Fruit fly (Drosophila melanogaster) whole organism, embryonic: ENCODE measurements around the gene CG34434.

Source experiments
- ATbp ChIP-seq: fragments of 200-800 bp; sonication (Bioruptor generic); optimal IDR thresholded peaks from 2 replicates; lab custom pipeline; 2017; ENCODE audit warnings: missing biosample characterization, mild to moderate bottlenecking, missing genetic modification characterization, missing genetic modification reagents
- BtbVII ChIP-seq: fragments of 200-800 bp; sonication (Bioruptor generic); optimal IDR thresholded peaks from 3 replicates; lab custom pipeline; 2017; ENCODE audit warnings: missing biosample characterization, mild to moderate bottlenecking, missing genetic modification characterization
- CG10147 ChIP-seq: fragments of 200-800 bp; sonication (Bioruptor generic); optimal IDR thresholded peaks from 2 replicates; lab custom pipeline; 2019; ENCODE audit warnings: missing biosample characterization, mild to moderate bottlenecking, missing genetic modification characterization, moderate library complexity
- CG10209 ChIP-seq: fragments of 200-800 bp; sonication (Bioruptor generic); optimal IDR thresholded peaks from 3 replicates; lab custom pipeline; 2017; ENCODE audit warnings: missing biosample characterization, mild to moderate bottlenecking, missing genetic modification characterization, missing genetic modification reagents
- CG10543 ChIP-seq: fragments of 200-800 bp; sonication (Bioruptor generic); optimal IDR thresholded peaks from 3 replicates; lab custom pipeline; 2017; ENCODE audit warnings: missing biosample characterization, mild to moderate bottlenecking, missing genetic modification characterization, moderate library complexity
- CG11560 ChIP-seq: fragments of 200-800 bp; sonication (Bioruptor generic); IDR thresholded peaks from 3 replicates; pipeline ENCODE4 v1.3.6; 2022; ENCODE audit warnings: missing biosample characterization, missing genetic modification characterization
- CG12659 ChIP-seq: fragments of 200-800 bp; sonication (Bioruptor generic); optimal IDR thresholded peaks from 3 replicates; lab custom pipeline; 2017; ENCODE audit warnings: mild to moderate bottlenecking, missing biosample characterization, missing genetic modification reagents, missing genetic modification characterization
- CG1647 ChIP-seq: fragments of 200-800 bp; sonication (Bioruptor generic); optimal IDR thresholded peaks from 3 replicates; lab custom pipeline; 2016; ENCODE audit warnings: missing biosample characterization, missing genetic modification characterization
- CG34224 ChIP-seq: fragments of 200-800 bp; sonication (Bioruptor generic); IDR thresholded peaks from 3 replicates; pipeline ENCODE4 v1.3.6; 2022; ENCODE audit warnings: missing biosample characterization, missing genetic modification characterization; ENCODE audit not compliant: partially characterized antibody
- CG3995 ChIP-seq: fragments of 200-800 bp; sonication (Bioruptor generic); optimal IDR thresholded peaks from 3 replicates; lab custom pipeline; 2016; ENCODE audit warnings: missing biosample characterization, missing genetic modification characterization
- CG4617 ChIP-seq: fragments of 200-800 bp; sonication (Bioruptor generic); optimal IDR thresholded peaks from 3 replicates; lab custom pipeline; 2016; ENCODE audit warnings: missing biosample characterization, missing genetic modification characterization, borderline replicate concordance
- CG6175 ChIP-seq: fragments of 200-800 bp; sonication (Bioruptor generic); IDR thresholded peaks from 3 replicates; pipeline ENCODE4 v1.3.6; 2022; ENCODE audit warnings: missing biosample characterization, missing genetic modification characterization
- CG8359 ChIP-seq: fragments of 200-800 bp; sonication (Bioruptor generic); optimal IDR thresholded peaks from 2 replicates; lab custom pipeline; 2017; ENCODE audit warnings: missing biosample characterization, mild to moderate bottlenecking, missing genetic modification characterization, borderline replicate concordance
- CG8388 ChIP-seq: fragments of 200-800 bp; sonication (Bioruptor generic); optimal IDR thresholded peaks from 2 replicates; lab custom pipeline; 2019; ENCODE audit warnings: missing biosample characterization, mild to moderate bottlenecking, missing genetic modification characterization, moderate library complexity
- CG9797 ChIP-seq: fragments of 200-800 bp; sonication (Bioruptor generic); optimal IDR thresholded peaks from 3 replicates; lab custom pipeline; 2018; ENCODE audit warnings: missing biosample characterization, mild to moderate bottlenecking, missing genetic modification characterization
- CG9817 ChIP-seq: fragments of 200-800 bp; sonication (Bioruptor generic); optimal IDR thresholded peaks from 2 replicates; lab custom pipeline; 2018; ENCODE audit warnings: missing biosample characterization, mild to moderate bottlenecking, missing genetic modification characterization, moderate library complexity
- CrebB ChIP-seq: fragments of 200-800 bp; sonication (Bioruptor generic); optimal IDR thresholded peaks from 3 replicates; lab custom pipeline; 2018; ENCODE audit warnings: missing biosample characterization, mild to moderate bottlenecking, missing genetic modification characterization
- Dp ChIP-seq: fragments of 200-800 bp; sonication (Bioruptor generic); optimal IDR thresholded peaks from 2 replicates; lab custom pipeline; 2018; ENCODE audit warnings: missing biosample characterization, mild to moderate bottlenecking, missing genetic modification characterization, moderate library complexity
- HLH4C ChIP-seq: fragments of 200-800 bp; sonication (Bioruptor generic); IDR thresholded peaks from 3 replicates; pipeline ENCODE4 v1.3.6; 2022; ENCODE audit warnings: missing biosample characterization, missing genetic modification characterization; ENCODE audit not compliant: partially characterized antibody
- Hr51 ChIP-seq, 2 experiments: fragments of 200-800 bp; sonication (Bioruptor generic); optimal IDR thresholded peaks; 2 replicates in 1 of 2; 3 replicates in 1 of 2; lab custom pipeline; 2016 to 2018; ENCODE audit warnings: missing biosample characterization in 2 of 2, missing genetic modification characterization in 2 of 2, mild to moderate bottlenecking in 1 of 2, moderate library complexity in 1 of 2
- Mad ChIP-seq: fragments of 200-800 bp; sonication (Bioruptor generic); optimal IDR thresholded peaks from 2 replicates; lab custom pipeline; 2016; ENCODE audit warnings: missing biosample characterization, missing genetic modification characterization
- Max ChIP-seq: fragments of 200-800 bp; sonication (Bioruptor generic); optimal IDR thresholded peaks from 2 replicates; lab custom pipeline; 2016; ENCODE audit warnings: missing biosample characterization, mild to moderate bottlenecking, missing genetic modification characterization
- Mrtf ChIP-seq: fragments of 200-800 bp; sonication (Bioruptor generic); IDR thresholded peaks from 3 replicates; pipeline ENCODE4 v1.3.6; 2022; ENCODE audit warnings: missing biosample characterization, missing genetic modification characterization
- Myb ChIP-seq: fragments of 200-800 bp; sonication (Bioruptor generic); optimal IDR thresholded peaks from 2 replicates; lab custom pipeline; 2016; ENCODE audit warnings: missing biosample characterization, missing genetic modification characterization
- NC2β ChIP-seq: fragments of 200-800 bp; sonication (Bioruptor generic); optimal IDR thresholded peaks from 2 replicates; lab custom pipeline; 2016; ENCODE audit warnings: missing biosample characterization, missing genetic modification characterization
- NfI ChIP-seq: fragments of 200-800 bp; sonication (Bioruptor generic); optimal IDR thresholded peaks from 3 replicates; lab custom pipeline; 2018; ENCODE audit warnings: missing biosample characterization, mild to moderate bottlenecking, missing genetic modification characterization, moderate library complexity
- Opbp ChIP-seq: fragments of 200-800 bp; sonication (Bioruptor generic); IDR thresholded peaks from 3 replicates; pipeline ENCODE4 v1.3.6; 2022; ENCODE audit warnings: missing biosample characterization, missing genetic modification characterization; ENCODE audit not compliant: partially characterized antibody
- Ptx1 ChIP-seq: fragments of 200-800 bp; sonication (Bioruptor generic); IDR thresholded peaks from 2 replicates; pipeline ENCODE4 v1.3.6; 2022; ENCODE audit warnings: missing biosample characterization, missing genetic modification characterization
- Rx ChIP-seq: fragments of 200-800 bp; sonication (Bioruptor generic); IDR thresholded peaks from 2 replicates; pipeline ENCODE4 v1.3.6; 2022; ENCODE audit warnings: missing biosample characterization, missing genetic modification characterization
- TFAM ChIP-seq: fragments of 200-800 bp; sonication (Bioruptor generic); optimal IDR thresholded peaks from 2 replicates; lab custom pipeline; 2017; ENCODE audit warnings: missing biosample characterization, missing genetic modification characterization, inconsistent platforms
- Vsx1 ChIP-seq: fragments of 200-800 bp; sonication (Bioruptor generic); optimal IDR thresholded peaks from 2 replicates; lab custom pipeline; 2017; ENCODE audit warnings: missing biosample characterization, mild to moderate bottlenecking, missing genetic modification characterization, missing genetic modification reagents
- abd-A ChIP-seq: fragments of 200-800 bp; sonication (Bioruptor generic); optimal IDR thresholded peaks from 3 replicates; lab custom pipeline; 2019; ENCODE audit warnings: missing biosample characterization, mild to moderate bottlenecking, missing genetic modification characterization, moderate library complexity
- caup ChIP-seq: fragments of 200-800 bp; sonication (Bioruptor generic); optimal IDR thresholded peaks from 3 replicates; lab custom pipeline; 2017; ENCODE audit warnings: missing biosample characterization, mild to moderate bottlenecking, missing genetic modification characterization, moderate library complexity; ENCODE audit not compliant: severe bottlenecking
- chinmo ChIP-seq: fragments of 200-800 bp; sonication (Bioruptor generic); IDR thresholded peaks from 4 replicates; pipeline ENCODE4 v1.3.6; 2022; ENCODE audit warnings: missing biosample characterization, missing genetic modification characterization; ENCODE audit not compliant: partially characterized antibody
- fd96Cb ChIP-seq: fragments of 200-800 bp; sonication (Bioruptor generic); optimal IDR thresholded peaks from 2 replicates; lab custom pipeline; 2018; ENCODE audit warnings: missing biosample characterization, mild to moderate bottlenecking, missing genetic modification characterization, moderate library complexity
- gce ChIP-seq: fragments of 200-800 bp; sonication (Bioruptor generic); IDR thresholded peaks from 3 replicates; pipeline ENCODE4 v1.3.6; 2022; ENCODE audit warnings: missing biosample characterization, missing genetic modification characterization
- grn ChIP-seq: fragments of 200-800 bp; sonication (Bioruptor generic); optimal IDR thresholded peaks from 3 replicates; lab custom pipeline; 2017; ENCODE audit warnings: missing biosample characterization, missing genetic modification characterization
- gsb-n ChIP-seq: fragments of 200-800 bp; sonication (Bioruptor generic); optimal IDR thresholded peaks from 3 replicates; lab custom pipeline; 2018; ENCODE audit warnings: missing biosample characterization, mild to moderate bottlenecking, missing genetic modification characterization
- nau ChIP-seq: fragments of 200-800 bp; sonication (Bioruptor generic); optimal IDR thresholded peaks from 3 replicates; lab custom pipeline; 2017; ENCODE audit warnings: missing biosample characterization, mild to moderate bottlenecking, missing genetic modification characterization, missing genetic modification reagents
- oc ChIP-seq: fragments of 200-800 bp; sonication (Bioruptor generic); optimal IDR thresholded peaks from 2 replicates; lab custom pipeline; 2018; ENCODE audit warnings: missing biosample characterization, mild to moderate bottlenecking, missing genetic modification characterization, moderate library complexity
- ro ChIP-seq: fragments of 200-800 bp; sonication (Bioruptor generic); IDR thresholded peaks from 2 replicates; pipeline ENCODE4 v1.3.6; 2022; ENCODE audit warnings: missing biosample characterization, missing genetic modification characterization
- seq ChIP-seq: fragments of 200-800 bp; sonication (Bioruptor generic); IDR thresholded peaks from 2 replicates; pipeline ENCODE4 v1.3.6; 2022; ENCODE audit warnings: missing biosample characterization, missing genetic modification characterization
- sna ChIP-seq: fragments of 200-800 bp; sonication (Bioruptor generic); IDR thresholded peaks from 2 replicates; pipeline ENCODE4 v1.3.6; 2022; ENCODE audit warnings: missing biosample characterization, missing genetic modification characterization; ENCODE audit not compliant: partially characterized antibody
- so ChIP-seq: fragments of 200-800 bp; sonication (Bioruptor generic); IDR thresholded peaks from 3 replicates; pipeline ENCODE4 v1.3.6; 2022; ENCODE audit warnings: missing biosample characterization, missing genetic modification characterization
- stc ChIP-seq: fragments of 200-800 bp; sonication (Bioruptor generic); IDR thresholded peaks from 2 replicates; pipeline ENCODE4 v1.3.6; 2022; ENCODE audit warnings: missing biosample characterization, missing genetic modification characterization
- tgo ChIP-seq: fragments of 200-800 bp; sonication (Bioruptor generic); IDR thresholded peaks from 3 replicates; pipeline ENCODE4 v1.3.6; 2022; ENCODE audit warnings: missing biosample characterization, missing genetic modification characterization
- tio ChIP-seq: fragments of 200-800 bp; sonication (Bioruptor generic); optimal IDR thresholded peaks from 2 replicates; lab custom pipeline; 2017; ENCODE audit warnings: missing biosample characterization, missing genetic modification characterization, inconsistent platforms
- tna ChIP-seq: fragments of 200-800 bp; sonication (Bioruptor generic); IDR thresholded peaks from 2 replicates; pipeline ENCODE4 v1.3.6; 2022; ENCODE audit warnings: missing biosample characterization, missing genetic modification characterization; ENCODE audit not compliant: partially characterized antibody
- unc-4 ChIP-seq: fragments of 200-800 bp; sonication (Bioruptor generic); IDR thresholded peaks from 2 replicates; pipeline ENCODE4 v1.3.6; 2022; ENCODE audit warnings: missing biosample characterization, missing genetic modification characterization; ENCODE audit not compliant: partially characterized antibody

The CG34434 gene

DNA sequence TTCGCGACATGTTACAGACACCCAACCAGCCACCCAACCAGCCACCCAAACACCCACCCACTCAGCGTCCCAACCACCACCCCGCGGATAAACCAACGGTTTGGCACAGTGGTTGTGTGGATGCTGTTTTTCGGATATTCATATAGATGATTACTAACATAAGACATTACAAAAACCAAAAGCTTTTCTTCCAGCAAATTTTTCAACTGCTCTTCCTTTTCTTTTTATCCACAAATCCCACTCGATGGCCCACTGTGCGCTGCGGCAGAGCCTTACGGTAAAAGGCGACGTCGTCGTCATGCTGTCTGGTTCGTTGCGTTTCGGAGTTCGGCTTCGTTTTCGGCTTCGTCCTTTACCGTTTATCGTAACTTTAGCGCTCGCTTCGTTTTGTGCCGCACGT lies 22.4 kb upstream of the CG34434 start (continued):
- TF ChIP-seq CG34224 (GFP tag; lab: Robert Waterston, UW) (no peak), ro (GFP tag; lab: Robert Waterston, UW) (no peak), chinmo (GFP tag; lab: Robert Waterston, UW) (no peak), ATbp (GFP tag; lab: Kevin White, UChicago) (peak; percentile 48), unc-4 (GFP tag; lab: Robert Waterston, UW) (no peak), CG12659 (peak; percentile 35), CG3995 (GFP tag; lab: Kevin White, UChicago) (no peak), Rx (GFP tag; lab: Robert Waterston, UW) (peak; percentile 54; the same call in 1 of the 2 replicates), fd96Cb (tag; lab: Kevin White, UChicago) (peak; percentile 49), CG4617 (no peak), CG6175 (GFP tag; lab: Robert Waterston, UW) (0 out of 3 replicates have a peak, but pooled peaks have one; percentile 14), oc (tag; lab: Kevin White, UChicago) (peak; percentile 12), HLH4C (GFP tag; lab: Robert Waterston, UW) (no peak), CG1647 (GFP tag; lab: Kevin White, UChicago) (peak; percentile 39), Myb (GFP tag; lab: Kevin White, UChicago) (peak; percentile 27), CrebB (peak; percentile 14), abd-A (tag; lab: Kevin White, UChicago) (peak; percentile 49), Dp (no peak), CG10209 (GFP tag; lab: Kevin White, UChicago) (peak; percentile 20), CG10147 (GFP tag; lab: Kevin White, UChicago) (peak; percentile 28), tio (GFP tag; lab: Kevin White, UChicago) (peak; percentile 13), Hr51 (GFP tag; optimal IDR thresholded peaks at IDR 0.05; lab: Kevin White, UChicago) (peak in 1 of 2 experiments; percentile 58), Mrtf (GFP tag; lab: Robert Waterston, UW) (peak; percentile 69), NfI (GFP tag; lab: Kevin White, UChicago) (peak; percentile 53), NC2β (peak; percentile 22), gsb-n (tag; lab: Kevin White, UChicago) (no peak), stc (no peak; the same call in 1 of the 2 replicates), gce (no peak), Mad (GFP tag; lab: Kevin White, UChicago) (peak; percentile 9), tna (GFP tag; lab: Robert Waterston, UW) (no peak), so (no peak; the same call in 2 of the 3 replicates), CG8388 (peak; percentile 33), BtbVII (GFP tag; lab: Kevin White, UChicago) (peak; percentile 62), Max (GFP tag; lab: Kevin White, UChicago) (peak; percentile 33), TFAM (GFP tag; lab: Kevin White, UChicago) (no peak), Ptx1 (GFP tag; lab: Robert Waterston, UW) (peak; percentile 63), CG10543 (GFP tag; lab: Kevin White, UChicago) (no peak), Opbp (no peak), grn (no peak), CG8359 (GFP tag; lab: Kevin White, UChicago) (no peak), CG9817 (tag; lab: Kevin White, UChicago) (peak; percentile 43), tgo (GFP tag; lab: Robert Waterston, UW) (peak; percentile 48), seq (peak; percentile 46; the same call in 1 of the 2 replicates), nau (GFP tag; lab: Kevin White, UChicago) (no peak), Vsx1 (no peak), CG9797 (no peak), caup (peak; percentile 70), CG11560 (tag; lab: Robert Waterston, UW) (no peak), sna (GFP tag; lab: Robert Waterston, UW) (no peak)
